Fruit fly (Drosophila melanogaster): ENCODE measurements around the gene CG11594.
A peak's percentile ranks its signal among the peaks of the same experiment; 100 is the strongest.

CG11594 gene

DNA sequence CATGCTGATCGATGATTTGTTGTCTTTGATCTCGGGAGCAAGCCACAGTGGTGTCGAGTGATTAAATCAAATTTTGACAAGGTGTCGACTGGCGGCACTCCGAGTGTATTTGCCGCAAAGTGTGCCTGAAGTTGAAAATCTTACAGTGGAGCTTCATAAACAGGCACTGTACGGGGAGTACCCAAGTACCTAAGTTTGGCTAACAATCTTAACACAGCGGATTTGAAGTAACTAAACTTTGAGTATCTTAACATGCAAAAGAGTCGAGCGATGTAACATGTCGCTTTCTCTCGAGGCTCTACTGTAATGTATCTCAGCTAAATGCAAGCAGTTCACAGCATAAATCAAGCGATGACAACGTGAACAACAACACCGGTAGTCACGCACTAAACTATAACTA lies 9.1 kb downstream of the CG11594 start (continued):
- TF ChIP-seq crc (GFP tag; optimal IDR thresholded peaks at IDR 0.05) (no peak), ind (GFP tag; optimal IDR thresholded peaks at IDR 0.05) (peak; percentile 58), zf30C (GFP tag; optimal IDR thresholded peaks at IDR 0.05) (no peak), rib (GFP tag; IDR thresholded peaks at IDR 0.05) (no peak), CG13424 (tag; optimal IDR thresholded peaks at IDR 0.05) (peak; percentile 63), Hr3 (GFP tag; optimal IDR thresholded peaks at IDR 0.05) (peak; percentile 43), cad (GFP tag; optimal IDR thresholded peaks at IDR 0.05) (no peak), CG17328 (GFP tag; IDR thresholded peaks at IDR 0.05) (peak; percentile 80), Fer2 (tag; optimal IDR thresholded peaks at IDR 0.05) (no peak), salm (tag; optimal IDR thresholded peaks at IDR 0.05) (no peak), CG11723 (GFP tag; optimal IDR thresholded peaks at IDR 0.05) (peak; percentile 21), MTF-1 (GFP tag; optimal IDR thresholded peaks at IDR 0.05; ENCODE audit: borderline replicate concordance) (peak; percentile 63), CG18011 (GFP tag; optimal IDR thresholded peaks at IDR 0.05) (no peak), Elba2 (GFP tag; optimal IDR thresholded peaks at IDR 0.05) (peak; percentile 42), fd102C (GFP tag; optimal IDR thresholded peaks at IDR 0.05) (no peak), NK7.1 (GFP tag; optimal IDR thresholded peaks at IDR 0.05) (no peak), nerfin-2 (GFP tag; IDR thresholded peaks at IDR 0.05; ENCODE audit: partially characterized antibody) (no peak), ash1 (GFP tag; optimal IDR thresholded peaks at IDR 0.05) (no peak), Hr78 (GFP tag; optimal IDR thresholded peaks at IDR 0.05) (no peak), CG18764 (GFP tag; optimal IDR thresholded peaks at IDR 0.05) (peak; percentile 58), dpn (GFP tag; optimal IDR thresholded peaks at IDR 0.05) (peak; percentile 60 to 71), CG16779 (GFP tag; IDR thresholded peaks at IDR 0.05) (no peak), hb (GFP tag; IDR thresholded peaks at IDR 0.05; ENCODE audit: partially characterized antibody) (no peak), pum (GFP tag; optimal IDR thresholded peaks at IDR 0.05) (peak; percentile 79), otp (GFP tag; IDR thresholded peaks at IDR 0.05) (peak; percentile 82), aop (GFP tag; IDR thresholded peaks at IDR 0.05) (no peak), PHDP (tag; optimal IDR thresholded peaks at IDR 0.05) (peak; percentile 48), emc (GFP tag; optimal IDR thresholded peaks at IDR 0.05) (no peak), gcm2 (GFP tag; optimal IDR thresholded peaks at IDR 0.05) (no peak), stc (GFP tag; IDR thresholded peaks at IDR 0.05) (peak; percentile 40; the same call in 1 of the 2 replicates), Hsf (GFP tag; optimal IDR thresholded peaks at IDR 0.05) (peak; percentile 67), CG6175 (GFP tag; IDR thresholded peaks at IDR 0.05) (no peak), sug (tag; optimal IDR thresholded peaks at IDR 0.05) (no peak), CG4328 (GFP tag; optimal IDR thresholded peaks at IDR 0.05) (no peak), Hr51 (GFP tag; optimal IDR thresholded peaks at IDR 0.05) (peak in 1 of 2 experiments; percentile 7), Awh (GFP tag; IDR thresholded peaks at IDR 0.05) (peak; percentile 55; the same call in 1 of the 2 replicates), dan (GFP tag; IDR thresholded peaks at IDR 0.05) (peak; percentile 78), CG11398 (GFP tag; optimal IDR thresholded peaks at IDR 0.05) (peak; percentile 26), CG17802 (tag; optimal IDR thresholded peaks at IDR 0.05) (peak; percentile 25), Nf-YA (GFP tag; IDR thresholded peaks at IDR 0.05) (peak; percentile 61), CG2202 (tag; optimal IDR thresholded peaks at IDR 0.05) (peak; percentile 60), Lhr (GFP tag; optimal IDR thresholded peaks at IDR 0.05) (peak; percentile 34), C15 (GFP tag; IDR thresholded peaks at IDR 0.05) (no peak), Ets65A (GFP tag) (peak; percentile 97), CG6254 (GFP tag; optimal IDR thresholded peaks at IDR 0.05) (peak; percentile 66), Dp (GFP tag; optimal IDR thresholded peaks at IDR 0.05) (no peak), Stat92E (GFP tag; optimal IDR thresholded peaks at IDR 0.05) (no peak), CG11247 (GFP tag; IDR thresholded peaks at IDR 0.05) (no peak), CG8359 (GFP tag; optimal IDR thresholded peaks at IDR 0.05; ENCODE audit: borderline replicate concordance) (no peak), kni (GFP tag; optimal IDR thresholded peaks at IDR 0.05) (no peak), Meics (GFP tag; optimal IDR thresholded peaks at IDR 0.05) (no peak)

Data from whole organism, embryonic.